Fruit fly (Drosophila melanogaster): ENCODE results near the gene ninaD.

The ninaD gene

DNA sequence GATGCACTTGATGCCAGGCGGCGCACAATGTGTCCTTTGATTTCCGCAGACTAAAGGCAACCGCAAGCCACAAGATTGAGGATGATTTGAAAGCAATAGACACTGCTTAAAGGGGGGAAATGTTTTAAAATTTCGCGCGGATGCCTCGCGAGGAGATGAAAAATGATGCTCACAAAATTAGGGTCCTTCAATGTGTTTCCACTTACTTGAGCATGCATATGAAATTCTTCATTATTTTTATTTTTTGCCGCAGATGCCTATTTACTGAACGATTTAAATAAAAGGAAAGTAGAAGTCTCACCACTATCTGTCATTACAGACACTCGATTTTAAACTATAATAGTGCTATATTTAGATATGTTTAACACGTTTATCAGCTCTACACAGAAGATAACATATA is 14.8 kb downstream of the ninaD start, which contains the start of gene Slc25A46b:
Slc25A46b (plus strand) TSS at position 301 of the 400 bp plus-strand sequence.
- TF ChIP-seq D1 (tag; optimal IDR thresholded peaks at IDR 0.05) (no peak), CG10348 (GFP tag; IDR thresholded peaks at IDR 0.05) (no peak), CG32121 (GFP tag; IDR thresholded peaks at IDR 0.05) (no peak), Snoo (tag; optimal IDR thresholded peaks at IDR 0.05) (no peak), Pif1B (GFP tag; optimal IDR thresholded peaks at IDR 0.05) (no peak), CG34367 (tag; optimal IDR thresholded peaks at IDR 0.05) (no peak), CG8301 (tag; optimal IDR thresholded peaks at IDR 0.05) (no peak), CG15710 (tag; optimal IDR thresholded peaks at IDR 0.05) (no peak), CG17806 (tag; optimal IDR thresholded peaks at IDR 0.05) (no peak), CG13204 (GFP tag; optimal IDR thresholded peaks at IDR 0.05) (no peak), EcR (GFP tag; optimal IDR thresholded peaks at IDR 0.05) (no peak), CG12605 (GFP tag; IDR thresholded peaks at IDR 0.05) (no peak), rn (GFP tag; IDR thresholded peaks at IDR 0.05) (no peak), CG8159 (tag; optimal IDR thresholded peaks at IDR 0.05) (no peak), CG14655 (GFP tag; optimal IDR thresholded peaks at IDR 0.05) (no peak), Ets98B (GFP tag; IDR thresholded peaks at IDR 0.05) (no peak), CG9948 (tag; optimal IDR thresholded peaks at IDR 0.05) (no peak), Pif1A (GFP tag; optimal IDR thresholded peaks at IDR 0.05) (no peak)

DNA sequence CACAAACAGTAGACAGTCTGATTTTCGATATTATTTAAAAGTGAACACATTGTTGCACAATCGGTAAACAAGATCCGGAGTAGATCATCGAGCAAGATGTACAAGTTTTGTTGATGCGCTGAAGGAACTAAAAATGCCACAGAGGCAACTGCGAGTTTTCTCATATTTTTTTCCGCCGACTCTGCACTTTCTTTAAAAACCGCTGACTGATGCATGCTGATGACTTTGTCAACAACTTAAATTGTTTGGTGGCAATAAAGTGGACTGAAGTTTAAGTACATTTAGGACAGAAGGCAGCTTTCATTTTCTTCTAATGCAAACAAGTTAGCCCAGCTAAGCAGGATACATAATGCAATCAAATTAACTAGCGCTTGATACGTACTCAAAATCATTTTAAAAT is 31.0 kb downstream of the ninaD start:
- TF ChIP-seq CG4496 (GFP tag; IDR thresholded peaks at IDR 0.05), result no peak
- TF ChIP-seq CG34367 (tag; optimal IDR thresholded peaks at IDR 0.05), result no peak
- TF ChIP-seq D1 (tag; optimal IDR thresholded peaks at IDR 0.05), result no peak
- no peak for TF ChIP-seq Pif1B (GFP tag; optimal IDR thresholded peaks at IDR 0.05)
- TF ChIP-seq CG8301 (tag; optimal IDR thresholded peaks at IDR 0.05), result no peak
- TF ChIP-seq gl (tag; optimal IDR thresholded peaks at IDR 0.05), result no peak
- no peak for TF ChIP-seq CG13204 (GFP tag; optimal IDR thresholded peaks at IDR 0.05)
- no peak for TF ChIP-seq EcR (GFP tag; optimal IDR thresholded peaks at IDR 0.05)
- no peak for TF ChIP-seq CG14655 (GFP tag; optimal IDR thresholded peaks at IDR 0.05)

DNA sequence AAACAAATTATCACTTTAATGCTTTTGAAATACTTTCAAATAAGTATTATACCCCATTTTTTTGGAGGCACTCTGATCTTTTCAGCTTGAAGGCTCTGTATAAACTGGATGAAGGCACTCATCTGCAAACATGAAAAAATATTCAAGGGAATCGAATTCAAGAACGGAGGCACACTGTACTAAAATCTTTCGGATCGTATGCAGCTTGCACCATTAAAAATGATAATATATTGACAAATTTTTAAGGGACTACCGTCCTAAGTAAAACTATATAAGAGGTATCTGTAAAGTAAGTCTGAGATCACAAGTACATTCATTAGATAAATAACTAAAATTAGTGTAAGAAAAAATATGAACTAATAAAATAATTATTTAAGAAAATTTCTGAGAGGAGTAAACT is 31.7 kb downstream of the ninaD start, which contains the start of gene CG44476:
CG44476 (minus strand) TSS at position 101 of the 400 bp plus-strand sequence.
- TF ChIP-seq Snoo (tag; optimal IDR thresholded peaks at IDR 0.05) (no peak), Pif1B (GFP tag; optimal IDR thresholded peaks at IDR 0.05) (no peak), Pif1A (GFP tag; optimal IDR thresholded peaks at IDR 0.05) (no peak), Ets98B (GFP tag; IDR thresholded peaks at IDR 0.05) (no peak), CG14655 (GFP tag; optimal IDR thresholded peaks at IDR 0.05) (no peak), D1 (tag; optimal IDR thresholded peaks at IDR 0.05) (no peak), CG8159 (tag; optimal IDR thresholded peaks at IDR 0.05) (no peak), fd96Ca (GFP tag; IDR thresholded peaks at IDR 0.05) (no peak), CG10348 (GFP tag; IDR thresholded peaks at IDR 0.05) (no peak), CG4496 (GFP tag; IDR thresholded peaks at IDR 0.05) (no peak), CG32121 (GFP tag; IDR thresholded peaks at IDR 0.05) (no peak), CG15710 (tag; optimal IDR thresholded peaks at IDR 0.05) (no peak)

DNA sequence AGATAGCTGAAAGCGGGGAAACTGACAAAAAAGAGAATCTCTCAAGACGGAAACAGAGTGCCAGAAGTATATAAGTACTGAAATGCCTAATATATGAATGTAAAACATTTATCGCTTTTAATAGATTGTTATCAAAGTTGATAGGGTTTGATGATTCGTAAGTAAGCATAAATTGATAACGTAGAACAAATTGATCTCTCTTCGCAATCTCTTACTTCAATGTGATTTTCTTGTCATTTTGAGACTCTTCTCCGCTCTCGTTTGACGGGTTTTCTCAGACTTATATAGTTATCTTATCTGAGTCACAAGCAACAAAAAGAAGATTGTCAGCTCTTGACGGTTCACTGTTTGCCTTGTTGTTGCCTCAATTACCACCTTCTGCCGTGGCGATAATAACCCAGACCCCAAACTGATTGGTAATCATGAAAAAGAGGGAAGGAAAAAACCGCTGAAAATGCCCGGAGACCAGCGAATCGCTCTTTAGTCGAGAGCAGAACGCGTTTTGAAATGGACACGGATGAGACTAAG is 32.8 kb downstream of the ninaD start, which contains the start of gene CG15152:
CG15152 (plus strand) TSS at position 372 of the 528 bp plus-strand sequence.
- TF ChIP-seq CG13204 (GFP tag; optimal IDR thresholded peaks at IDR 0.05), result no peak
- 0 out of 2 replicates have a peak, but pooled peaks have one; percentile 14 for TF ChIP-seq CG10348 (GFP tag; IDR thresholded peaks at IDR 0.05)

DNA sequence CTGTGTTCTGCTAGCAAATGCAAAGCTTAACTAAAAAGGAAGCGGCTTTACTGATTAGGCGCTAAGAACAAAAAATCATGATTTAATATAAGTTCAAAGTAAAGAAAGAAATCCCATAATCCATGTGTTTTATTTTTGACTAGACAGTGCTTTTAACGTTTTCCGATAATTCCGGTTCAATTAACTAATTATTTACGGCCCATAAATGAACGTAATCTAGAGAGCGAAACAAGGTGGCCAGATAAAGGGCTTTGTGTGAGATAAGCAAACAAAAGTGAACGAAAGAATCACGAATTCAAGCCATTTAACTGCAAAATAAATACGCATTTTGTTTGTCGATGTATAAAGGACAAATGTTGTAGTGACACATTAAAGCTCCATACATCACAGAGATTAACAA is 33.7 kb downstream of the ninaD start:
- TF ChIP-seq Ets98B (GFP tag; IDR thresholded peaks at IDR 0.05) (no peak), CG34367 (tag; optimal IDR thresholded peaks at IDR 0.05) (no peak), Snoo (tag; optimal IDR thresholded peaks at IDR 0.05) (no peak), CG9948 (tag; optimal IDR thresholded peaks at IDR 0.05) (no peak), CG13204 (GFP tag; optimal IDR thresholded peaks at IDR 0.05) (no peak), CG4496 (GFP tag; IDR thresholded peaks at IDR 0.05) (no peak)

DNA sequence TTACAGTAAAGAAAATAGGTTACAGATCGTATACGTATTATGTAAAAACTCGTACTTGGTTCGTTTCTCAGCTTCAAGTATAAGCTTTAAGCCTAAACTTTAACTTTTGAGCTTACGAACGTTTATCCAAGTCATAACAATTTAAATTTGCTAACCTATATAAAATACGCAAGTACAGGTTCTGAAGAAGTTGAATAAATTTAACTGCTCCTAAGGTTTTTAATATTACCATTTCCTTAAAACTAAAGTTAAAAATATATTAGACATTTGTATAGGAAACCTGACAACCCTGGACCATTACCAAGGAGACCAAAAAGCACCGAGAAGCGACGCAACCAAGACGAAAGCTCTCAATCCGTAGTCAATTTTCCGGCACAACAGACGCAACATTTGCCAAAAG is 38.2 kb downstream of the ninaD start, which contains the start of gene CG5758:
CG5758 (plus strand) TSS at position 353 of the 400 bp plus-strand sequence.
- TF ChIP-seq CG8159 (tag; optimal IDR thresholded peaks at IDR 0.05) (peak; percentile 16), EcR (GFP tag; optimal IDR thresholded peaks at IDR 0.05) (no peak), Pif1B (GFP tag; optimal IDR thresholded peaks at IDR 0.05) (peak; percentile 8), CG17806 (tag; optimal IDR thresholded peaks at IDR 0.05) (no peak), Ets98B (GFP tag; IDR thresholded peaks at IDR 0.05) (peak; percentile 44; the same call in 1 of the 2 replicates), CG8301 (tag; optimal IDR thresholded peaks at IDR 0.05) (no peak), Pif1A (GFP tag; optimal IDR thresholded peaks at IDR 0.05) (peak; percentile 40), rn (GFP tag; IDR thresholded peaks at IDR 0.05) (no peak)
